Worm (Caenorhabditis elegans) whole organism, midembryonic: ENCODE data around the gene ptp-3.
"Not testable (repeated sequence)": the region's sequence is repeated elsewhere in the genome, so short reads cannot be mapped to it uniquely, and the experiment has no call there.

Experiments used
- T22C8.4 ChIP-seq: fragments of 200-800 bp; sonication (Bioruptor generic); IDR thresholded peaks from 2 replicates; pipeline ENCODE4 v1.3.6; 2022; ENCODE audit warnings: missing genetic modification characterization, missing compliant biosample characterization
- cog-1 ChIP-seq: sonication (generic microtip); optimal IDR thresholded peaks from 2 replicates; lab custom pipeline; 2016; ENCODE audit warnings: missing genetic modification characterization, missing compliant biosample characterization
- flt-1 ChIP-seq: fragments of 200-800 bp; sonication (Bioruptor generic); IDR thresholded peaks from 2 replicates; pipeline ENCODE4 v1.3.6; 2022; ENCODE audit warnings: missing genetic modification characterization, missing compliant biosample characterization
- klf-2 ChIP-seq: fragments of 200-800 bp; sonication (Bioruptor generic); conservative IDR thresholded peaks from 2 replicates; pipeline ENCODE4 v1.3.6; 2022; ENCODE audit warnings: missing genetic modification reagents, missing genetic modification characterization, missing compliant biosample characterization
- med-1 ChIP-seq: sonication (generic microtip); optimal IDR thresholded peaks from 2 replicates; lab custom pipeline; 2017; ENCODE audit warnings: missing genetic modification characterization, mild to moderate bottlenecking, missing compliant biosample characterization, antibody characterized with exemption, missing genetic modification reagents; ENCODE audit not compliant: insufficient read depth
- ref-1 ChIP-seq: fragments of 200-800 bp; sonication (Bioruptor generic); conservative IDR thresholded peaks from 2 replicates; pipeline ENCODE4 v1.3.6; 2022; ENCODE audit warnings: missing genetic modification reagents, missing genetic modification characterization, missing compliant biosample characterization
- tab-1 ChIP-seq: fragments of 200-800 bp; sonication (Bioruptor generic); IDR thresholded peaks from 2 replicates; pipeline ENCODE4 v1.3.6; 2022; ENCODE audit warnings: missing genetic modification characterization, missing compliant biosample characterization
- ztf-23 ChIP-seq: fragments of 200-800 bp; sonication (Bioruptor generic); IDR thresholded peaks from 2 replicates; pipeline ENCODE4 v1.3.6; 2022; ENCODE audit warnings: missing genetic modification reagents, missing genetic modification characterization, missing compliant biosample characterization
- ztf-29 ChIP-seq: fragments of 200-800 bp; sonication (Bioruptor generic); IDR thresholded peaks from 2 replicates; pipeline ENCODE4 v1.3.6; 2022; ENCODE audit warnings: missing genetic modification reagents, missing genetic modification characterization, missing compliant biosample characterization

Gene ptp-3

DNA sequence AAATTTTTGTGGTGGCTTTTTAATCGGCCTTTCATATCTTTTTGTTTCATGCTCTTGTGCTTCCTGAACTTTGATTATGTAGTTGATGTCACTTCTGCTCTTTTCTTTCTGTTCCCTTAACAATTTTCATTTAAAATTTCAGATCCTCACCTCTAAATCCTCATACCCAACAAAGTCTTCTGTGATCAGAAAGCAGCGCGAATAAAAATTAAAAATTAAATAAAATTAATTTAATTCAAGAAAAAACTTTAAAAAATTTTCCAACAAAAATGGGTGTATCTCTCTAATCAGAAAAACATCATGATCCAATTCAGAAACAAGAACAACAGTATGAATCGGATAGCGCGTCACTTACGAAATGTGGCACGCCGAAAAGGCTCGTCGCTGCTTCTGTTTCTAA is at the start of gene ptp-3:
ptp-3 (plus strand) TSS at position 301 of the 400 bp plus-strand sequence.
- TF ChIP-seq tab-1 = no peak
- no peak for TF ChIP-seq cog-1 (tag; lab: Kevin White, UChicago)
- TF ChIP-seq ref-1 = no peak
- no peak for TF ChIP-seq ztf-29 (GFP tag; lab: Robert Waterston, UW)
- TF ChIP-seq ztf-23 (GFP tag; lab: Robert Waterston, UW) = no peak
- TF ChIP-seq klf-2 (GFP tag; lab: Robert Waterston, UW) = no peak
- TF ChIP-seq flt-1 = no peak
- no peak for TF ChIP-seq T22C8.4 (GFP tag; lab: Robert Waterston, UW)
- TF ChIP-seq med-1 (GFP tag; lab: Kevin White, UChicago) = no peak

DNA sequence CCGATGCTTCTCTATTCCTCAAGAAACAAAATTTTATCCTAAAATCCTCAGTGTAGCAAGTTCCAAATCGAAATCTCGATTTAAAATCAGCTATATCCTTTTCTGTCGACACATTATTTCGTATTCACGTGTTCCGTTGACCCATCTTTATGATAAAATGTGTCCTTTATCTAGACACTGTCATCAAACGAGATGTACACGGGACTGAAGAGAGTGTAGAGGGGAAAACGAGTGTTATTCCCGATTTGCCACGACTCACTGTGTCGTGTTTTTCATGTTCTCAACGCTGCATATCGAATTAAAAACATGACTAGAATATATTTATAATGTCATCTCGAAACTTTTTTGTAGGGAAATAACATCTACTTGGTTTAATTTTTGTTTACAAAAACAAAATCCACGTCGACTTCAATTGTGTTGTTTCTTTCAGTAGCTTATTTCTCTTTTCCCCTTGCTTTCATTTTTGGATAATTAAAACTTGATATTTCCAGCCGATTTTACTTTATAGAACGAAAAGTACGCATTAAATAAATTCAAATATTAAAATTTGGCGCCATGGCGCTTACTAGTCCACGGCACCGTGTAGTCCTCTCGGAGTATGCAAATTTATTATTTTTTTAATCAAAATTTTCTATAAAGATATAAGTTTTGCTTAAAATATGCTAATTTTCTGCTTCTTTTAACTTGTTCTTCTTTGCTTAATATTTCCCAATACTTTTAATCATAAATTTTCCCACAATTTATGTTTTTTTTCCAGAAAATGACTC is 49.4 kb upstream of the ptp-3 start, which contains the start of gene metr-1:
metr-1 (plus strand) TSS at position 758 of the 767 bp plus-strand sequence.
- TF ChIP-seq T22C8.4 (GFP tag; lab: Robert Waterston, UW) (no peak), ztf-29 (GFP tag; lab: Robert Waterston, UW) (no peak), med-1 (GFP tag; lab: Kevin White, UChicago) (no peak), ztf-23 (GFP tag; lab: Robert Waterston, UW) (no peak), flt-1 (no peak), cog-1 (tag; lab: Kevin White, UChicago) (no peak), klf-2 (GFP tag; lab: Robert Waterston, UW) (no peak), tab-1 (no peak), ref-1 (no peak)

DNA sequence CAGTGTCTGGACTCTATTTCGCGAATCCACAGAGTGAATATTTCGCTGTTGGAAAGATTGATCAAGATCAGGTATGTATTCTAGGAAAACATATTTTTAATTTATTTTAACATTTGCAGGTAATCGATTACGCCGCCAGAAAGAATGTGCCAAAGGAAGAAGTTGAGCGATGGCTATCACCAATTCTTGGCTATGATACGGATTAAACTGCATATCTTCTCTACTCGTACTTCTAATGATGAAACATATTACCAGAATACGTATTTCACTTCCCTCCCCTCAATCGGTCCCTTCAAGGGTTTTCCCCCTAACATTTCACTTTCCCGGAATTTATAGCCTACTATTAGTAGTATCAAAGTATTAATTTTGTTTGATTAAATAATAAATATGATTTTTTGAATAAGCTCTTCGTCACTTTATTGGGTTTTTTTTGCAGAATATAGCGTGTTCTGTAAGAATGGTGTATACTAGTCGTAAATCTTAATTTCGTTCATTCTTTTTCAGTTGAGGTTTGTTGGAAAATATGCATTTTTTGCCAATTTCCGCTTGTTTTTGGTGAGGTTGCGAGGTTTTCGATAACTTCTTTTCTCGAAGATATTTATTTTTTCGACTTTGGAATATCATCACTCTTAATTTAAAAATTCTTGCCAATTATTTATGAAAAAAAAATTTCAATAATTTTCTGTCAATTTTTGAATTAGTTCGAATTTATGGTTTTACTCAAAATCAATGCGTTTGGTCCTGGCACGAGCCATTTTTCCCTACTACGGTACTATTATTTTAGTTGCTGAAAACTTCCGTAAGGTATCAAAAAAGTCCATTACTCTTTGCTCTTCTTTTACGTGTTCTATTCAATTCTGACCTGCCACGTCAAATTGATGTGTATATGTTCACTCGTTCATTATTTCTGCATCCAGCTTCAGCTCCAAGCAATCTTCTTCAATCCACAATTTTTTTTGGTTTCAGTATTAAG is 44.4 kb upstream of the ptp-3 start:
- TF ChIP-seq ref-1 (no peak), cog-1 (tag; lab: Kevin White, UChicago) (no peak), med-1 (GFP tag; lab: Kevin White, UChicago) (no peak), ztf-29 (GFP tag; lab: Robert Waterston, UW) (no peak), klf-2 (GFP tag; lab: Robert Waterston, UW) (no peak), ztf-23 (GFP tag; lab: Robert Waterston, UW) (no peak), flt-1 (no peak), T22C8.4 (GFP tag; lab: Robert Waterston, UW) (no peak), tab-1 (no peak)

- TF ChIP-seq ztf-23 (GFP tag; lab: Robert Waterston, UW) (no peak), cog-1 (tag; lab: Kevin White, UChicago) (no peak)
These were observed 43.0 kb upstream of the ptp-3 start for ce11 chrII:10932305-10932704.

DNA sequence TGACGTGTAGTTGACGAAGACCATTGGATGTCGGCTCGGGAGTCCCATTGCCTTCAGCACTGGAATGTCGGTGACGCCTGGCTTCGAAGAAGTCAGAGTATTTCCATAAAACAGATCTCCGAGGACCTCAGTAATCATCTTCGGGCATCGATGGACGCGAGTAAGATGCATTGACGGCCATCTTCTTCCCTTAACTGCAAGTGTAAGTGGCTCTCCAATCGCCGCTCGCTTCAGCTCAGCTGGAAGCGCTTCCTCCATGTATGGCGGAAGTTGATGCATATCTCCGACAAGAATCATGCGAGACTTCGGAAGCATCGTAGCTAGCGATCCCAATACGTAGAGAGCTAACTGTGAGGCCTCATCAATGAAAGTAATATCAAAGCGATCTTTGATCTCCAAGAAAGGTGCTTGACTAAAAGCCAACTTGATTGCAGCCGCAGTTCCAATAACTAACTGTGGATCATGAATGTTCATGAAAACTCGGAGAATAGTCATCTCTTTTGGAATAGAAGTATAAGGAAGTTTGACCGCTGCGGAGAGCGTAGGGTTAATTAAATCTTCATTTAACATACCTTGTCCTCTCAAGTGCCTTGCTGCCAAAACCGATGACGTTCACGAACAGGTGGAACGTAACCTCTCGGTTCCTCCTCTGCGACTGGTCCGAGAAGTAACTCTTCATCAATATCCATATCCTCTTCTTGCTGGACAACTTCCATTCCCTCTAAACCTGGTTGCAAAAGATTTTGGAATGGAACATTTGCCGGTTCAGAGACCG is 41.2 kb upstream of the ptp-3 start:
- no peak for TF ChIP-seq klf-2 (GFP tag; lab: Robert Waterston, UW)
- TF ChIP-seq ref-1 = no peak
- TF ChIP-seq tab-1 = no peak
- no peak for TF ChIP-seq T22C8.4 (GFP tag; lab: Robert Waterston, UW)
- TF ChIP-seq cog-1 (tag; lab: Kevin White, UChicago) = no peak
- TF ChIP-seq med-1 (GFP tag; lab: Kevin White, UChicago) = no peak
- TF ChIP-seq flt-1 = no peak
- TF ChIP-seq ztf-29 (GFP tag; lab: Robert Waterston, UW) = no peak

DNA sequence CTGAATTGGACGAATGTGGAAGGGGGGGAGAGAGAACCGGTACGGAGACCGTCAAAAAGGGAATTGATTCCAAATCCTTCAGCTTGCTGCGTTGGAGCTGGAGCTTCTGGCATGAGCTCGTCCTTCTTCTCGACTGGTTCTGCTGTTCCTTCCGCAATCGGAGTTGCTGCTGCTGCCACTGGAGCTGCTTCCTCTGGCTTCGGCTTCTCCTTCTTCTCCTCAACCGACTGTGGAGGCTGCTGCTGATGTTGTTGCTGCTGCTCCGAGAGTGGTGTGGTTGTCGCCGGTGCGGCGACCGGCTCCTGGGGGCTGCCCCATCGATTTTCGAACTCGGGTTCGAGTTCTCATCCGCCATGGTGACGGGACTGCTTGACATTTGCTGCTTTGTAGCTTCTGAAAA is 40.6 kb upstream of the ptp-3 start, which contains the start of gene R03D7.2:
R03D7.2 (minus strand) TSS at position 399 of the 400 bp plus-strand sequence.
- no peak for TF ChIP-seq flt-1
- no peak for TF ChIP-seq ztf-23 (GFP tag; lab: Robert Waterston, UW)
- no peak for TF ChIP-seq med-1 (GFP tag; lab: Kevin White, UChicago)
- TF ChIP-seq ref-1 = no peak
- no peak for TF ChIP-seq klf-2 (GFP tag; lab: Robert Waterston, UW)
- TF ChIP-seq tab-1 = no peak
- TF ChIP-seq cog-1 (tag; lab: Kevin White, UChicago) = no peak

DNA sequence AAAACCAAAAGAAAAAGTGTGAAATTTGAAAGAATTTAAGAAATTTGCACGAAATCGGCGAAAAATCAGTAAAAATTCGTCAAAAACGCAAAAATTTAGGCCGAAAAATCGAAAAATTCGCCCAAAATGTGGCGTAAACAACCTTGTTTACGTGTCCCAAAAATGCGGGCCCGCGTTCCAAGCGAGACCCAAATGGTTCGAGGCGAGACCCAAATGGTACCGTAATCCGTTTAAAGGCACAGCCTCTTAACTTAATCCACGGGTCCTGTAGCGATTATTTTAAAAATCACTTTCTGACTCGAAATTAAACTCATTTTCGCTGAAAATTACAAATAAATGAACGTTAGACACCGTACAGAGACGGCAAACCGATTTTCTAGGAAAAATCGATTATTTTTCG is 40.0 kb upstream of the ptp-3 start:
- no peak for TF ChIP-seq flt-1
- TF ChIP-seq tab-1 = no peak
- TF ChIP-seq ztf-29 (GFP tag; lab: Robert Waterston, UW) = no peak
- no peak for TF ChIP-seq med-1 (GFP tag; lab: Kevin White, UChicago)
- no peak for TF ChIP-seq ztf-23 (GFP tag; lab: Robert Waterston, UW)
- no peak for TF ChIP-seq T22C8.4 (GFP tag; lab: Robert Waterston, UW)
- TF ChIP-seq cog-1 (tag; lab: Kevin White, UChicago) = no peak
- TF ChIP-seq klf-2 (GFP tag; lab: Robert Waterston, UW) = no peak
- no peak for TF ChIP-seq ref-1

DNA sequence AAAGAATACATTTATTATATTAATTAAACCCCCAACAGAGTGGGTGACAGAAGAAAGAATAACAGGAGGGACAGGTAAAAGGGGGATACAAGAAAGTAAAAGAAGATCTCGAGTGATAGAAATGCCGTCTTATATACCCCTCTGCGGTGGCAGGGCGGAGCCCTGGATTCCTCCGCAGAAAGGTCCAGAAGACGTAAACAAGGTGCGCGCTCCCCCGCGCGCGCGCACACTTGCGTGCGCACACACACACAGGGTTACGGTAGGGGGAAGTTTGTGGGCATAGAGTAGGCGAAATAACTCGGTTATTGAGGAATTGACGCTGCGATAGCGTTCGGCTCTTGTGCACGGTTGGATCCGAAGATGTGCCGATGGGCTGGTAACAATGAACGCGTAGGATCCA is 33.4 kb upstream of the ptp-3 start, which contains the start of gene R03D7.15:
R03D7.15 (plus strand) TSS at position 299 of the 400 bp plus-strand sequence.
- TF ChIP-seq klf-2 (GFP tag; lab: Robert Waterston, UW); T22C8.4 (GFP tag; lab: Robert Waterston, UW); ref-1: not testable (repeated sequence)
